Fruit fly (Drosophila melanogaster) whole organism, wandering third instar larva: ENCODE measurements around the gene Takl2.

ENCODE experiments used
- CG9705 ChIP-seq: fragments of 200-800 bp; sonication (Bioruptor generic); optimal IDR thresholded peaks from 2 replicates; lab custom pipeline; 2018; ENCODE audit warnings: missing biosample characterization, mild to moderate bottlenecking, missing genetic modification characterization
- CrebA ChIP-seq: fragments of 200-800 bp; sonication (Bioruptor generic); optimal IDR thresholded peaks from 2 replicates; lab custom pipeline; 2016; ENCODE audit warnings: missing biosample characterization, mild to moderate bottlenecking, missing genetic modification characterization, borderline replicate concordance
- Dfd ChIP-seq: fragments of >200 bp; optimal IDR thresholded peaks from 2 replicates; lab custom pipeline; 2017; ENCODE audit warnings: missing biosample characterization, missing genetic modification characterization
- Dif ChIP-seq: fragments of 200-275, 200-300 bp; sonication (Bioruptor generic); optimal IDR thresholded peaks from 2 replicates; lab custom pipeline; 2018; ENCODE audit warnings: missing biosample characterization, missing genetic modification characterization; ENCODE audit not compliant: partially characterized antibody
- GATAd ChIP-seq: sonication (Bioruptor generic); optimal IDR thresholded peaks from 2 replicates; lab custom pipeline; 2016; ENCODE audit warnings: missing biosample characterization, missing genetic modification characterization
- HLH106 ChIP-seq: fragments of 200-800 bp; optimal IDR thresholded peaks from 3 replicates; lab custom pipeline; 2019; ENCODE audit warnings: missing biosample characterization, mild to moderate bottlenecking, missing genetic modification characterization, moderate library complexity
- Hnf4 ChIP-seq: fragments of 200-800 bp; sonication (Bioruptor generic); optimal IDR thresholded peaks from 2 replicates; lab custom pipeline; 2016; ENCODE audit warnings: missing biosample characterization, mild to moderate bottlenecking, missing genetic modification characterization
- Hr78 ChIP-seq: fragments of >200 bp; optimal IDR thresholded peaks from 2 replicates; lab custom pipeline; 2017; ENCODE audit warnings: missing biosample characterization, missing genetic modification characterization
- Hr83 ChIP-seq: fragments of 200-300 bp; sonication (Bioruptor generic); optimal IDR thresholded peaks from 2 replicates; lab custom pipeline; 2016; ENCODE audit warnings: missing biosample characterization, mild to moderate bottlenecking, missing genetic modification characterization, moderate library complexity; ENCODE audit not compliant: poor library complexity, severe bottlenecking
- Jra ChIP-seq: sonication (Bioruptor generic); optimal IDR thresholded peaks from 2 replicates; lab custom pipeline; 2016; ENCODE audit warnings: missing biosample characterization, missing genetic modification characterization
- Mio ChIP-seq: sonication (Bioruptor generic); optimal IDR thresholded peaks from 2 replicates; lab custom pipeline; 2016; ENCODE audit warnings: missing biosample characterization, missing genetic modification characterization
- Myc ChIP-seq: fragments of >200 bp; optimal IDR thresholded peaks from 2 replicates; lab custom pipeline; 2017
- OdsH ChIP-seq: fragments of 200-800 bp; sonication (Bioruptor generic); optimal IDR thresholded peaks from 2 replicates; lab custom pipeline; 2016; ENCODE audit warnings: missing biosample characterization, mild to moderate bottlenecking, missing genetic modification characterization
- Rel ChIP-seq, 2 experiments: fragments of 200-800 bp; sonication (Bioruptor generic) in 1 of 2; optimal IDR thresholded peaks; 2 replicates in 1 of 2; 3 replicates in 1 of 2; lab custom pipeline; 2016 to 2019; ENCODE audit warnings: mild to moderate bottlenecking in 2 of 2, missing biosample characterization in 2 of 2, missing genetic modification characterization in 2 of 2, moderate library complexity in 1 of 2
- Sp1 ChIP-seq: fragments of 200-800 bp; sonication (Bioruptor generic); optimal IDR thresholded peaks from 3 replicates; lab custom pipeline; 2019; ENCODE audit warnings: missing biosample characterization, mild to moderate bottlenecking, missing genetic modification characterization, moderate library complexity
- Vsx2 ChIP-seq: fragments of 200-300, 225-300 bp; sonication (Bioruptor generic); optimal IDR thresholded peaks from 2 replicates; lab custom pipeline; 2018; ENCODE audit warnings: missing biosample characterization, missing genetic modification characterization; ENCODE audit not compliant: partially characterized antibody
- br ChIP-seq: fragments of 200-800 bp; sonication (Bioruptor generic); optimal IDR thresholded peaks from 2 replicates; lab custom pipeline; 2016; ENCODE audit warnings: missing biosample characterization, missing genetic modification characterization
- brk ChIP-seq: fragments of 200-800 bp; sonication (Bioruptor generic); optimal IDR thresholded peaks from 2 replicates; lab custom pipeline; 2016; ENCODE audit warnings: missing biosample characterization, mild to moderate bottlenecking, missing genetic modification characterization
- dl ChIP-seq, 2 experiments: fragments of 175-275, 200-275 bp in 1 of 2; fragments of 200-275 bp in 1 of 2; sonication (Bioruptor generic); optimal IDR thresholded peaks; lab custom pipeline; 2018; ENCODE audit warnings: mild to moderate bottlenecking in 2 of 2, missing biosample characterization in 2 of 2, missing genetic modification characterization in 2 of 2, moderate library complexity in 2 of 2; ENCODE audit not compliant: partially characterized antibody in 2 of 2, insufficient read depth in 1 of 2
- dmrt93B ChIP-seq: fragments of 200-800 bp; sonication (Bioruptor generic); optimal IDR thresholded peaks from 2 replicates; lab custom pipeline; 2018; ENCODE audit warnings: missing biosample characterization, mild to moderate bottlenecking, missing genetic modification characterization
- ey ChIP-seq: fragments of 200-800 bp; sonication (Bioruptor generic); optimal IDR thresholded peaks from 2 replicates; lab custom pipeline; 2016; ENCODE audit warnings: missing biosample characterization, missing genetic modification characterization
- foxo ChIP-seq, 2 experiments: fragments of 200-800 bp; sonication (Bioruptor generic); optimal IDR thresholded peaks; 2 replicates in 1 of 2; 3 replicates in 1 of 2; lab custom pipeline; 2016 to 2017; ENCODE audit warnings: missing biosample characterization in 2 of 2, missing genetic modification characterization in 2 of 2
- fru ChIP-seq: fragments of 200-800 bp; sonication (Bioruptor generic); optimal IDR thresholded peaks from 3 replicates; lab custom pipeline; 2016; ENCODE audit warnings: missing biosample characterization, mild to moderate bottlenecking, missing genetic modification characterization
- h ChIP-seq: fragments of 200-800 bp; sonication (Bioruptor generic); optimal IDR thresholded peaks from 3 replicates; lab custom pipeline; 2016; ENCODE audit warnings: missing biosample characterization, mild to moderate bottlenecking, missing genetic modification characterization
- jim ChIP-seq: fragments of 175-275, 200-325 bp; sonication (Bioruptor generic); optimal IDR thresholded peaks from 2 replicates; lab custom pipeline; 2016; ENCODE audit warnings: missing biosample characterization, mild to moderate bottlenecking, missing genetic modification characterization
- lola ChIP-seq: fragments of >200 bp; optimal IDR thresholded peaks from 2 replicates; lab custom pipeline; 2017; ENCODE audit warnings: missing biosample characterization, missing genetic modification characterization
- pan ChIP-seq: fragments of >200 bp; optimal IDR thresholded peaks from 2 replicates; lab custom pipeline; 2017
- psq ChIP-seq: fragments of 200-800 bp; sonication (Bioruptor generic); optimal IDR thresholded peaks from 3 replicates; lab custom pipeline; 2017; ENCODE audit warnings: missing biosample characterization, mild to moderate bottlenecking, missing genetic modification characterization, moderate library complexity
- rgr ChIP-seq: fragments of 200-800 bp; sonication (Bioruptor generic); optimal IDR thresholded peaks from 3 replicates; lab custom pipeline; 2016; ENCODE audit warnings: missing biosample characterization, mild to moderate bottlenecking, missing genetic modification characterization
- sage ChIP-seq: fragments of 200-800 bp; sonication (Bioruptor generic); optimal IDR thresholded peaks from 2 replicates; lab custom pipeline; 2016; ENCODE audit warnings: missing biosample characterization, mild to moderate bottlenecking, missing genetic modification characterization
- sv ChIP-seq: fragments of 200-800 bp; sonication (Bioruptor generic); optimal IDR thresholded peaks from 3 replicates; lab custom pipeline; 2016; ENCODE audit warnings: missing biosample characterization, missing genetic modification characterization
- tai ChIP-seq: sonication (Bioruptor generic); optimal IDR thresholded peaks from 2 replicates; lab custom pipeline; 2016; ENCODE audit warnings: missing biosample characterization, missing genetic modification characterization
- usp ChIP-seq: fragments of >200 bp; optimal IDR thresholded peaks from 2 replicates; lab custom pipeline; 2017; ENCODE audit warnings: missing biosample characterization, missing genetic modification characterization
- woc ChIP-seq: sonication (Bioruptor generic); optimal IDR thresholded peaks from 2 replicates; lab custom pipeline; 2016; ENCODE audit warnings: missing biosample characterization, mild to moderate bottlenecking, missing genetic modification characterization

Gene Takl2

DNA sequence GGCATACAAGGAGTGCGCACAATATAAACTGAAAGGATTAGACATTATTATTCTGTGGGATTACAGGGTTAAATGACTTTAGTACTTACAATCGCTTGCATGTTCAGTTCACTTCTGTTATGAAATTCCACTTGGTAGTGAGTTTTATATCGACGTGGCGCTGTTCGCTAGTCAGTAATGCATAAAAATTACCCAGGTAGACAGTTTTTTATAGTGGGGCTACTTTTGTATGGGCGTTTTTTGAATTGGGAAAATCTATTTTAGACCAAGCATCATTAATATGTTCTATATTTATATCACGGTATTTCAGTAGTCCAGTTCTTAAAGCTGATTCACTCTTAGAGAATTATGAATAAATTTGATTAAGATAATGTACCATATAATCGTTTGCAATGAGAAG lies 38.0 kb upstream of the Takl2 start, which contains the start of gene CG43095:
CG43095 (minus strand) TSS at position 101 of the 400 bp plus-strand sequence.
- TF ChIP-seq jim (GFP tag; lab: Kevin White, UChicago): no peak
- no peak for TF ChIP-seq psq (GFP tag; lab: Kevin White, UChicago)
- TF ChIP-seq fru (GFP tag; lab: Kevin White, UChicago): no peak
- TF ChIP-seq OdsH: no peak
- TF ChIP-seq tai: no peak
- no peak for TF ChIP-seq woc
- no peak for TF ChIP-seq pan (lab: Kevin White, UChicago)
- TF ChIP-seq Jra: no peak
- no peak for TF ChIP-seq GATAd (GFP tag; lab: Kevin White, UChicago)

DNA sequence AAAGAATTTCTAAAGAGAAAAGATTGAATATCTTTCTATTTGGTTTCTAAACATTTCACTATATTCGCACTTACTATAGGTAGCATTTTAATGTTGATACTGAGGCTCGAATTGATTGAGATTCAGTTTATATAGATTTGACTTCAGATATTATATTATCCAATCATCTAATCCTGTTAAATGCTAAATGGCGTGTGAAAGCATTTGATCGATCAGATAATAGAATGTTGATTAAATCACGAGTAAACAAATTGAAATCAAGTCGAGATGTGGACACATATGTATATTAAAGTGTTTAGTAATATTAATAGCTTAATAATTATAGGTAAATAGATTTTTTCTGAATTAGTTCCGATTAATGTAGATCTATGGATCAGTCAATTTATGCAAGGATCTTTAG lies 37.2 kb upstream of the Takl2 start, which contains the start of gene CG43094:
CG43094 (minus strand) TSS at position 101 of the 400 bp plus-strand sequence.
- TF ChIP-seq Mio (GFP tag; lab: Kevin White, UChicago) (no peak), Jra (no peak), dmrt93B (GFP tag; lab: Kevin White, UChicago) (no peak), lola (GFP tag; lab: Kevin White, UChicago) (no peak), br (no peak), rgr (GFP tag; lab: Kevin White, UChicago) (no peak), Hnf4 (GFP tag; lab: Kevin White, UChicago) (no peak), Sp1 (GFP tag; lab: Kevin White, UChicago) (no peak), Myc (lab: Kevin White, UChicago) (no peak), GATAd (GFP tag; lab: Kevin White, UChicago) (no peak), HLH106 (no peak), usp (GFP tag; lab: Kevin White, UChicago) (no peak), CG9705 (no peak), ey (GFP tag; lab: Kevin White, UChicago) (no peak), Rel (GFP tag; optimal IDR thresholded peaks at IDR 0.05; lab: Kevin White, UChicago) (no peak), Rel (tag; optimal IDR thresholded peaks at IDR 0.05; lab: Kevin White, UChicago) (no peak), woc (no peak), h (no peak), Hr83 (GFP tag; lab: Kevin White, UChicago) (no peak), sage (GFP tag; lab: Kevin White, UChicago) (no peak), fru (GFP tag; lab: Kevin White, UChicago) (no peak)

DNA sequence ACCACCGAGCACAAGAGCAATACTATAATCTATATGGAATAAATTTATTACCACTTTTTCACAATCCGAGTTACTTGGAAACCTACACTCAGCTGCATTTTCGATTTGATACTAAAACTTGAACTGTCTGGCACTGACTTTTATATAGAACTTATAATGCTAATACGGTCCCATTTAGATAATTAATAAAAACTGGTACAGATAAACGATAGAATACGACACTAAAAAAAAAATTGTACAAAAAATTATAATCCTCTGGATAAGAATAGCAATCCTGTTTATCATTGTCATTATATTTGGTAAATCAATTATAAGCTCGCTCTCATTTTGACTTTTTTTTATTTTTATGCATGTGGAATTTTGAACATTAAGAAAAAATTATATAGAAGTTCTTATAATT lies 36.6 kb upstream of the Takl2 start, which contains the start of gene CG43093:
CG43093 (minus strand) TSS at position 101 of the 400 bp plus-strand sequence.
- no peak for TF ChIP-seq OdsH
- no peak for TF ChIP-seq Hr83 (GFP tag; lab: Kevin White, UChicago)
- no peak for TF ChIP-seq fru (GFP tag; lab: Kevin White, UChicago)
- TF ChIP-seq Dfd (GFP tag; lab: Kevin White, UChicago): no peak
- no peak for TF ChIP-seq jim (GFP tag; lab: Kevin White, UChicago)
- TF ChIP-seq Hr78 (GFP tag; lab: Kevin White, UChicago): no peak
- no peak for TF ChIP-seq Vsx2 (GFP tag; lab: Kevin White, UChicago)
- TF ChIP-seq Jra: no peak
- no peak for TF ChIP-seq Rel (GFP tag; optimal IDR thresholded peaks at IDR 0.05; lab: Kevin White, UChicago)
- no peak for TF ChIP-seq Rel (tag; optimal IDR thresholded peaks at IDR 0.05; lab: Kevin White, UChicago)
- TF ChIP-seq Hnf4 (GFP tag; lab: Kevin White, UChicago): no peak
- TF ChIP-seq tai: no peak
- no peak for TF ChIP-seq Dif (GFP tag; lab: Kevin White, UChicago)
- TF ChIP-seq brk (GFP tag; lab: Kevin White, UChicago): no peak
- TF ChIP-seq GATAd (GFP tag; lab: Kevin White, UChicago): no peak
- TF ChIP-seq foxo (GFP tag; optimal IDR thresholded peaks at IDR 0.05; lab: Kevin White, UChicago): no peak
- no peak for TF ChIP-seq dmrt93B (GFP tag; lab: Kevin White, UChicago)

DNA sequence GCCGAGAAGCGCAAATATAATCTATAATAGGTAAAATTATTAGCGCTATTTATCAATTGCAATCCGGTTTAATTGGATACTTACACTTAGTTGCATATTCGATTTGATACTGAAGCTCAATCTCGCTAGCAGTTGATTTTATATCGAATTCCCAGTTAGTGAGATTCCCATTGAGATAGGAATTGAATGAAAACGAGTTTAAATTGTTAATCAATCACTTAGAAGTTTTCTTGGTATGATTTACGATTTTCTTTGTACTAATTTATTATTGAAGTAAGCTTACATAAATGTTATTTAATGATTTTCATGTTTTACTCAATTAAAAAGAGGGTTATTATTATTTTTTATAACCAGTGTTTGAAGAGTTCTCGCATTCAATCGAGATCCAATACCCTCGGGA lies 35.9 kb upstream of the Takl2 start, which contains the start of gene CG43092:
CG43092 (minus strand) TSS at position 101 of the 400 bp plus-strand sequence.
- TF ChIP-seq Mio (GFP tag; lab: Kevin White, UChicago) (no peak), rgr (GFP tag; lab: Kevin White, UChicago) (no peak), Vsx2 (GFP tag; lab: Kevin White, UChicago) (no peak), sage (GFP tag; lab: Kevin White, UChicago) (no peak)

DNA sequence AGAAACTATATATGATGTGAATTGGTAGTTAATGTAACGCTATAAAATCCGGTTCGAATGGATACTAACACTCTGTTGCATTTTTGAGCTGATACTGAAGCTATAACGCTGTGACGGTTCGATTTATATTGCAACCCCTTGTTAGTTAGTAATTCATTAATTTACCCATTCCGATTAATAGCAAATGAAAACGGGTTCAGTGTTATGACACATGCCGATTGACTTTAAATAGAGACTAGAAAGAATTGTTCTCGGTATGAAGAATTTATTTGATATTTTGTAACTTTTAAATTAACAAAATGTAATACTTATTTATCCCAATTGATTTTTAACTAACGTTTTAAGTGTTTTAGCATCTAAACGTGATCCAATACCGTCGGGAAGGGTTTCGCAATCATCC lies 35.0 kb upstream of the Takl2 start, which contains the start of gene CG43091:
CG43091 (minus strand) TSS at position 101 of the 400 bp plus-strand sequence.
- TF ChIP-seq CrebA (GFP tag; lab: Kevin White, UChicago) (no peak), sv (GFP tag; lab: Kevin White, UChicago) (no peak), usp (GFP tag; lab: Kevin White, UChicago) (no peak), jim (GFP tag; lab: Kevin White, UChicago) (no peak), h (no peak), rgr (GFP tag; lab: Kevin White, UChicago) (no peak), Sp1 (GFP tag; lab: Kevin White, UChicago) (no peak), psq (GFP tag; lab: Kevin White, UChicago) (no peak), Dfd (GFP tag; lab: Kevin White, UChicago) (no peak), foxo (GFP tag; optimal IDR thresholded peaks at IDR 0.05; lab: Kevin White, UChicago) (no peak), dl (GFP tag; optimal IDR thresholded peaks at IDR 0.05; lab: Kevin White, UChicago; ENCODE audit: insufficient read depth in 1 of 2, partially characterized antibody in 2 of 2) (no peak)
